Worm (Caenorhabditis elegans) whole organism, L3 larva: ENCODE results near the gene nas-1.

Experiments used
- aly-2 ChIP-seq: fragments of 150-350 bp; optimal IDR thresholded peaks from 2 replicates; lab custom pipeline; 2014; ENCODE audit warnings: missing biosample characterization, missing genetic modification characterization
- ama-1 ChIP-seq: fragments of 150-350 bp; optimal IDR thresholded peaks from 2 replicates; lab custom pipeline; 2018
- elt-3 ChIP-seq, 3 experiments: fragments of 150-350 bp in 1 of 3; sonication (generic microtip) in 2 of 3; optimal IDR thresholded peaks; 2 replicates in 2 of 3; 4 replicates in 1 of 3; lab custom pipeline; 2014 to 2017; ENCODE audit warnings: missing biosample characterization in 3 of 3, missing genetic modification characterization in 3 of 3
- jun-1 ChIP-seq: fragments of 150-350 bp; optimal IDR thresholded peaks from 2 replicates; lab custom pipeline; 2014; ENCODE audit warnings: missing biosample characterization, missing genetic modification reagents, missing genetic modification characterization
- lsy-12 ChIP-seq: sonication (generic microtip); optimal IDR thresholded peaks from 2 replicates; lab custom pipeline; 2016; ENCODE audit warnings: mild to moderate bottlenecking, missing genetic modification characterization, missing compliant biosample characterization
- ztf-11 ChIP-seq: fragments of 150-350 bp; optimal IDR thresholded peaks from 2 replicates; lab custom pipeline; 2014; ENCODE audit warnings: missing biosample characterization, missing genetic modification characterization

ce11 chrIII:13388621-13389020 is 17.0 kb upstream of the nas-1 start:
- no peak for TF ChIP-seq ama-1 (lab: Kevin White, UChicago)
- TF ChIP-seq elt-3 (tag; optimal IDR thresholded peaks at IDR 0.05; lab: Kevin White, UChicago) = no peak
- no peak for TF ChIP-seq ztf-11
- TF ChIP-seq aly-2 (tag; lab: Kevin White, UChicago) = no peak
- no peak for TF ChIP-seq jun-1 (tag; lab: Kevin White, UChicago)
- TF ChIP-seq lsy-12 (tag; lab: Kevin White, UChicago) = no peak
